Fruit fly (Drosophila melanogaster): ENCODE data around the gene AspRS-m.

AspRS-m gene

DNA sequence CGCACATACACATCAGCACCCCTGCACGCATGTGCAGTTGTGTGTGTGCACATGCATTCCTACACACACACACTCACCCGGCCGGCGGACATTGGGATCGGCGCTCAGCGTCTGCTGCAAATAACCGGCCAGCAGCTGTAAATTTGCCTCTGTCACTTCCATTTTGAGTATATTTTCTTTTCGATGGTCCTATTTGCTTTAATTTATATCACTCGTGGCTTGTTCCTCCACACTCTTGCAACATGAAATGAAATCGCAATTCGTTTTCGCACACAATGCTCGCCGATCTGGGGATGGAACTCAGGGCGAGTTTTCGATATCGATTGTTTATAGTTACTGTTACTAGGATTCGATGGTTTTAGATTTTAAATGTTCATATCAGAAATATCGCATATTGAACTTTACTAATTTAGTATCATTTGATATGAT, 2.0 kb upstream of the AspRS-m start, which contains the start of gene Cse1:
Gene Cse1 (minus strand): TSS at position 303 of the 429 bp plus-strand sequence.
- TF ChIP-seq Sox14 (GFP tag; optimal IDR thresholded peaks at IDR 0.05) (peak; percentile 29), fd85E (GFP tag; optimal IDR thresholded peaks at IDR 0.05) (no peak), CG6854 (GFP tag; optimal IDR thresholded peaks at IDR 0.05) (peak; percentile 16), CG8319 (GFP tag; optimal IDR thresholded peaks at IDR 0.05) (no peak), topi (GFP tag; optimal IDR thresholded peaks at IDR 0.05) (peak; percentile 28), vri (GFP tag; optimal IDR thresholded peaks at IDR 0.05) (no peak)

- TF ChIP-seq CG6163 (GFP tag; IDR thresholded peaks at IDR 0.05) (no peak), dac (GFP tag; optimal IDR thresholded peaks at IDR 0.05) (no peak), pdm3 (GFP tag; optimal IDR thresholded peaks at IDR 0.05) (no peak)
Measured at dm6 chr2L:16834402-16834801, 7.5 kb downstream of the AspRS-m start, which contains the start of gene CG13282. CG13282 (minus strand) TSS chr2L:16834502.

- TF ChIP-seq net (GFP tag; optimal IDR thresholded peaks at IDR 0.05): no peak
- no peak for TF ChIP-seq lz (GFP tag; optimal IDR thresholded peaks at IDR 0.05)
- no peak for TF ChIP-seq CG11294 (GFP tag; IDR thresholded peaks at IDR 0.05)
- no peak for TF ChIP-seq eg (GFP tag; IDR thresholded peaks at IDR 0.05)
- no peak for TF ChIP-seq vri (GFP tag; optimal IDR thresholded peaks at IDR 0.05)
Measured at dm6 chr2L:16837158-16837557, 10.3 kb downstream of the AspRS-m start, which contains the start of gene Nepl9. Nepl9 (minus strand) TSS chr2L:16837258.

DNA sequence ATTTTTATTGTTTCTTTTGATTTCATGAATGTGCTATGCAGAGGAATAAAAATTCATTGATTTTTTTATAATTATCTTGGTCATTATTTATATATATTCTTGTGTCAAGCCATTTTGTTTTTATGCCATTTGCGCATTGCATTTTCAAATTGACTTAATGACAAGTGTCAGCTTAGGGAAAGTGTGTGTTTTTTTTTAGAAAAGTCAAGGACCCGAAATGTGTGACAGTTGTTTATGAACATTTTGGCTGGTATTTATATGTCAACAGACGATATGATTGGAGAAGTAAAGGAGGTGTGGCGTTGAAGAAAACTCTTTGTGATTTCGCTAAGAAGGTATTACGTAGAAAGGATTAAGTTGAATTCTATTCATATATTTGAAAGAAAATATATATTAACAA, 10.8 kb downstream of the AspRS-m start, which contains the start of the genes SclA and SclB:
Gene SclA (plus strand): TSS at position 301 of the 400 bp plus-strand sequence.
Gene SclB (plus strand): TSS at position 301 of the 400 bp plus-strand sequence.
- no peak for TF ChIP-seq OdsH (GFP tag; optimal IDR thresholded peaks at IDR 0.05)
- no peak for TF ChIP-seq ss (GFP tag; optimal IDR thresholded peaks at IDR 0.05)
- no peak for TF ChIP-seq CG3919 (GFP tag; optimal IDR thresholded peaks at IDR 0.05)
- TF ChIP-seq CG32006 (GFP tag; optimal IDR thresholded peaks at IDR 0.05): no peak

DNA sequence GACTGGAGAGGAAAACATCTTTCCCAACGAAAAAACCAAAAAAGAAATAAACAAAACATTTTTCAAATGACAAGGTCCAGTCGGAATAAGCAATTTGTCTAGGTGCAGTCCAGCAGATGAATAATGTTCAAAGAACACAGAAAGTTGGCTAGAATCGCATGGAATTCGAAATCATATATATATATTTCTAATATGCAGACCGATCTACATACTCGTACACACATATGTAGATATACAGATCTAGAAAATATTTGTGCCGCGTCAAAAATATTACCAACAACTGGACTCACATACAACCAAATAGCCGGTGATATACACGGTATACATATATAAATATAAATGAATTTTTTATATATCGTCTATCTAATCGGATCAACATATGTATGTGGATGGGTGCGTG, 12.8 kb downstream of the AspRS-m start:
- no peak for TF ChIP-seq Ets21C (GFP tag; optimal IDR thresholded peaks at IDR 0.05)
- no peak for TF ChIP-seq CG7368 (GFP tag; optimal IDR thresholded peaks at IDR 0.05)
- TF ChIP-seq CG6808 (GFP tag; optimal IDR thresholded peaks at IDR 0.05): no peak
- no peak for TF ChIP-seq Ets96B (tag; optimal IDR thresholded peaks at IDR 0.05)
- TF ChIP-seq fd59A (GFP tag; optimal IDR thresholded peaks at IDR 0.05): no peak
- TF ChIP-seq achi (GFP tag; optimal IDR thresholded peaks at IDR 0.05): no peak
- no peak for TF ChIP-seq CG6792 (GFP tag; optimal IDR thresholded peaks at IDR 0.05)
- TF ChIP-seq Blimp-1 (GFP tag; optimal IDR thresholded peaks at IDR 0.05): no peak
- no peak for TF ChIP-seq svp (GFP tag)
- no peak for TF ChIP-seq CG8119 (GFP tag; IDR thresholded peaks at IDR 0.05)
- TF ChIP-seq fkh (GFP tag; optimal IDR thresholded peaks at IDR 0.05): no peak
- TF ChIP-seq Eip93F (GFP tag; optimal IDR thresholded peaks at IDR 0.05): no peak
- no peak for TF ChIP-seq CG3032 (tag; optimal IDR thresholded peaks at IDR 0.05)
- no peak for TF ChIP-seq dac (GFP tag; optimal IDR thresholded peaks at IDR 0.05)
- TF ChIP-seq Sox15 (GFP tag; optimal IDR thresholded peaks at IDR 0.05): no peak
- no peak for TF ChIP-seq Eip78C (GFP tag)
- no peak for TF ChIP-seq Lpt (GFP tag; optimal IDR thresholded peaks at IDR 0.05)
- no peak for TF ChIP-seq CG32006 (GFP tag; optimal IDR thresholded peaks at IDR 0.05)
- TF ChIP-seq net (GFP tag; optimal IDR thresholded peaks at IDR 0.05): no peak
- TF ChIP-seq CG1621 (tag; optimal IDR thresholded peaks at IDR 0.05): no peak
